Worm (Caenorhabditis elegans): Measurements from ENCODE around the gene K04B12.2.

DNA sequence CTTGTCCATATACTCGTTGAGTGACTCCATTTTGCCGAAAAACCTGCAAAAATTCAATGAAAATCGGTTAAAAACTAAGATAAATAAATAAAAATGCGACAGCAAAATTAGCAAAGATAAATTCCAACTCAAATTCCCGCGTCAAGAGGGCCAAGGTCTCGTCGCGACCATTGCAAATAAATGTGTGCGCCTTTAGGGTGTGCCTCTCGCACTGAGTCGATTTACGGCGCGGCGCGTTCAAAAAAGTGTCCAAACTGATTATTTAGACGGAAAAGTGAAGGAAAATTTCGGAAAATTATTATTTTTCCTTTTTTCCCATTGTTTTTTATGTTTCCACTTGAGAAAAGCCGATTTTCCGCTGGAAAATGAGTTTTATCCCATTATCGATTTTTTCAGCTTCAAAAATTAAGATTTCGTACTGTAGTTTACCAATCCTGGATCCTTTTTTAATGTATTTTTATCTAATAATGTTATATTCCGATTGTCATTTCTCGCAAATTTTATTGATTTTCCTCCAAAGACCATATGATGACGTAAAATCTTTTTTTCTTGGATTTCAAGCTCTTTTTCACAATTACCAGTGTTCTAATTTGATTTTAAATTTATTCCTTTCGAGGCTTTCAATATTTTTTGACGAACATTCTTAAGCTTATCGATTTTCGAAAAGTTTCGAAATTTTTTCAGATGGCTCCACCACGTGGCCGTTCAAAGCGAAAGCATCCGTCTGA is 47.6 kb downstream of the K04B12.2 start, which contains the start of the genes kbp-3 and nurf-1:
- TF ChIP-seq nhr-76 (tag; optimal IDR thresholded peaks at IDR 0.05) (no peak), nhr-12 (tag; optimal IDR thresholded peaks at IDR 0.05) (no peak), unc-62 (GFP tag; optimal IDR thresholded peaks at IDR 0.05) (peak; percentile 18), elt-3 (tag; optimal IDR thresholded peaks at IDR 0.05) (no peak), nhr-28 (tag; optimal IDR thresholded peaks at IDR 0.05) (no peak), lsy-2 (tag; optimal IDR thresholded peaks at IDR 0.05) (peak; percentile 62), ztf-11 (tag; optimal IDR thresholded peaks at IDR 0.05) (no peak), nhr-237 (tag; optimal IDR thresholded peaks at IDR 0.05) (peak; percentile 22), mab-5 (tag; optimal IDR thresholded peaks at IDR 0.05) (no peak), nhr-2 (tag; optimal IDR thresholded peaks at IDR 0.05) (no peak), lin-13 (tag; optimal IDR thresholded peaks at IDR 0.05) (peak; percentile 49), flh-1 (GFP tag; optimal IDR thresholded peaks at IDR 0.05) (no peak)
